Worm (Caenorhabditis elegans) whole organism, young adult: ENCODE data around the gene srsx-24.
"Not testable (repeated sequence)": the region's sequence is repeated elsewhere in the genome, so short reads cannot be mapped to it uniquely, and the experiment has no call there.

ENCODE experiments used
- B0019.2 ChIP-seq: fragments of 200-800 bp; sonication (Bioruptor generic); conservative IDR thresholded peaks from 2 replicates; pipeline ENCODE4 v1.3.6; 2022; ENCODE audit warnings: missing genetic modification reagents, missing genetic modification characterization, missing compliant biosample characterization
- B0261.1 ChIP-seq: sonication (generic microtip); optimal IDR thresholded peaks from 2 replicates; lab custom pipeline; 2016; ENCODE audit warnings: mild to moderate bottlenecking, missing genetic modification characterization, moderate library complexity, missing compliant biosample characterization
- C17E4.6 ChIP-seq: fragments of 200-800 bp; sonication (Bioruptor generic); IDR thresholded peaks from 2 replicates; pipeline ENCODE4 v1.3.6; 2022; ENCODE audit warnings: missing genetic modification reagents, missing genetic modification characterization, missing compliant biosample characterization
- F57C9.4 ChIP-seq: sonication (generic microtip); optimal IDR thresholded peaks from 2 replicates; lab custom pipeline; 2017; ENCODE audit warnings: mild to moderate bottlenecking, missing genetic modification characterization, missing compliant biosample characterization
- K12H6.12 ChIP-seq: fragments of 200-800 bp; sonication (Bioruptor generic); optimal IDR thresholded peaks from 2 replicates; lab custom pipeline; 2018; ENCODE audit warnings: mild to moderate bottlenecking, missing genetic modification characterization, missing compliant biosample characterization
- T07F8.4 ChIP-seq: sonication (generic microtip); optimal IDR thresholded peaks from 2 replicates; lab custom pipeline; 2016; ENCODE audit warnings: mild to moderate bottlenecking, missing genetic modification characterization, moderate library complexity, missing compliant biosample characterization
- ama-1 ChIP-seq, 3 experiments: fragments of 150-350 bp in 1 of 3; sonication (generic microtip) in 2 of 3; optimal IDR thresholded peaks; 2 replicates each; lab custom pipeline; 2014 to 2018; ENCODE audit warnings: missing biosample characterization in 2 of 3, missing genetic modification characterization in 2 of 3, missing genetic modification reagents in 2 of 3
- aptf-2 ChIP-seq: fragments of 200-800 bp; sonication (Bioruptor generic); conservative IDR thresholded peaks from 2 replicates; pipeline ENCODE4 v1.3.6; 2022; ENCODE audit warnings: missing genetic modification reagents, missing genetic modification characterization, missing compliant biosample characterization
- athp-1 ChIP-seq: sonication (generic microtip); optimal IDR thresholded peaks from 2 replicates; lab custom pipeline; 2017; ENCODE audit warnings: mild to moderate bottlenecking, missing genetic modification characterization, missing compliant biosample characterization
- attf-6 ChIP-seq: fragments of 200-800 bp; sonication (Bioruptor generic); IDR thresholded peaks from 2 replicates; pipeline ENCODE4 v1.3.6; 2022; ENCODE audit warnings: missing genetic modification reagents, missing genetic modification characterization, missing compliant biosample characterization
- bed-1 ChIP-seq: fragments of 200-800 bp; sonication (Bioruptor generic); IDR thresholded peaks from 2 replicates; pipeline ENCODE4 v1.3.6; 2022; ENCODE audit warnings: missing genetic modification reagents, missing genetic modification characterization, missing compliant biosample characterization
- ceh-58 ChIP-seq: fragments of 200-800 bp; sonication (Bioruptor generic); IDR thresholded peaks from 2 replicates; pipeline ENCODE4 v1.3.6; 2022; ENCODE audit warnings: missing genetic modification characterization, missing compliant biosample characterization
- ceh-79 ChIP-seq: sonication (generic microtip); optimal IDR thresholded peaks from 2 replicates; lab custom pipeline; 2017; ENCODE audit warnings: mild to moderate bottlenecking, missing genetic modification characterization, missing compliant biosample characterization
- dox-1 ChIP-seq: fragments of 200-800 bp; sonication (Bioruptor generic); IDR thresholded peaks from 2 replicates; pipeline ENCODE4 v1.3.6; 2022; ENCODE audit warnings: missing genetic modification reagents, missing genetic modification characterization, missing compliant biosample characterization
- efl-1 ChIP-seq: fragments of 150-350 bp; optimal IDR thresholded peaks from 2 replicates; lab custom pipeline; 2014; ENCODE audit warnings: missing biosample characterization, missing genetic modification reagents, missing genetic modification characterization
- ekl-4 ChIP-seq: fragments of 200-800 bp; sonication (Bioruptor generic); IDR thresholded peaks from 2 replicates; pipeline ENCODE4 v1.3.6; 2022; ENCODE audit warnings: missing genetic modification reagents, missing genetic modification characterization, missing compliant biosample characterization
- him-1 ChIP-seq: sonication (generic microtip); optimal IDR thresholded peaks from 2 replicates; lab custom pipeline; 2016; ENCODE audit warnings: missing genotype, missing genetic modification reagents, missing genetic modification characterization, missing compliant biosample characterization
- hmg-1.2 ChIP-seq: fragments of 200-800 bp; sonication (Bioruptor generic); IDR thresholded peaks from 2 replicates; pipeline ENCODE4 v1.3.6; 2022; ENCODE audit warnings: missing genetic modification reagents, missing genetic modification characterization, missing compliant biosample characterization
- lin-26 ChIP-seq: fragments of 200-800 bp; sonication (Bioruptor generic); IDR thresholded peaks from 2 replicates; pipeline ENCODE4 v1.3.6; 2022; ENCODE audit warnings: missing genetic modification reagents, missing genetic modification characterization, missing compliant biosample characterization
- lin-54 ChIP-seq: fragments of 200-800 bp; sonication (Bioruptor generic); optimal IDR thresholded peaks from 2 replicates; lab custom pipeline; 2018; ENCODE audit warnings: mild to moderate bottlenecking, missing genetic modification characterization, missing compliant biosample characterization
- lsl-1 ChIP-seq: fragments of 200-800 bp; sonication (Bioruptor generic); optimal IDR thresholded peaks from 2 replicates; lab custom pipeline; 2018; ENCODE audit warnings: mild to moderate bottlenecking, missing genetic modification characterization, moderate library complexity, missing compliant biosample characterization
- lsy-27 ChIP-seq: sonication (generic microtip); optimal IDR thresholded peaks from 2 replicates; lab custom pipeline; 2017; ENCODE audit warnings: missing genetic modification characterization, mild to moderate bottlenecking, missing compliant biosample characterization, antibody characterized with exemption, missing genotype, borderline replicate concordance; ENCODE audit not compliant: insufficient read depth
- mel-28 ChIP-seq: sonication (generic microtip); optimal IDR thresholded peaks from 2 replicates; lab custom pipeline; 2016; ENCODE audit warnings: borderline replicate concordance, mild to moderate bottlenecking, missing genetic modification characterization, missing compliant biosample characterization
- nfyb-1 ChIP-seq: fragments of 200-800 bp; sonication (Bioruptor generic); IDR thresholded peaks from 2 replicates; pipeline ENCODE4 v1.3.6; 2022; ENCODE audit warnings: missing genetic modification reagents, missing genetic modification characterization, missing compliant biosample characterization
- nhr-80 ChIP-seq: sonication (generic microtip); optimal IDR thresholded peaks from 2 replicates; lab custom pipeline; 2016; ENCODE audit warnings: missing genetic modification characterization, missing compliant biosample characterization
- rec-8 ChIP-seq, 2 experiments: sonication (generic microtip); optimal IDR thresholded peaks; 2 replicates each; lab custom pipeline; 2016; ENCODE audit warnings: mild to moderate bottlenecking in 2 of 2, missing genetic modification characterization in 2 of 2, missing genetic modification reagents in 2 of 2, missing genotype in 2 of 2, missing biosample characterization in 1 of 2, missing compliant biosample characterization in 1 of 2, moderate library complexity in 1 of 2
- sea-2 ChIP-seq: fragments of 200-800 bp; sonication (Bioruptor generic); IDR thresholded peaks from 2 replicates; pipeline ENCODE4 v1.3.6; 2022; ENCODE audit warnings: missing genetic modification characterization, missing compliant biosample characterization
- snpc-1.3 ChIP-seq: sonication (generic microtip); optimal IDR thresholded peaks from 2 replicates; lab custom pipeline; 2017; ENCODE audit warnings: missing genetic modification characterization, mild to moderate bottlenecking, missing compliant biosample characterization, antibody characterized with exemption, moderate library complexity, missing genotype, missing genetic modification reagents; ENCODE audit not compliant: insufficient read depth
- unc-130 ChIP-seq: sonication (generic microtip); optimal IDR thresholded peaks from 2 replicates; lab custom pipeline; 2016; ENCODE audit warnings: missing genetic modification reagents, missing genetic modification characterization, missing compliant biosample characterization
- ztf-18 ChIP-seq: sonication (generic microtip); optimal IDR thresholded peaks from 2 replicates; lab custom pipeline; 2016; ENCODE audit warnings: missing genotype, mild to moderate bottlenecking, missing genetic modification characterization, missing compliant biosample characterization
- ztf-25 ChIP-seq: fragments of 200-800 bp; sonication (Bioruptor generic); IDR thresholded peaks from 2 replicates; pipeline ENCODE4 v1.3.6; 2022; ENCODE audit warnings: missing genetic modification reagents, missing genetic modification characterization, missing compliant biosample characterization
- ztf-3 ChIP-seq: fragments of 200-800 bp; sonication (Bioruptor generic); optimal IDR thresholded peaks from 2 replicates; lab custom pipeline; 2018; ENCODE audit warnings: mild to moderate bottlenecking, missing genetic modification characterization, missing compliant biosample characterization

srsx-24 gene

ce11 chrV:7349541-7349940 is 29.7 kb downstream of the srsx-24 start, which contains the start of gene nhr-149 (continued):
- no peak for TF ChIP-seq bed-1 (GFP tag; lab: Robert Waterston, UW)
- TF ChIP-seq efl-1 (GFP tag; lab: Kevin White, UChicago), result no peak
- TF ChIP-seq ekl-4 (GFP tag; lab: Robert Waterston, UW), result no peak
- no peak for TF ChIP-seq ztf-25
- no peak for TF ChIP-seq C17E4.6
- TF ChIP-seq athp-1, result no peak
- no peak for TF ChIP-seq B0019.2

ce11 chrV:7345494-7345893 is 33.8 kb downstream of the srsx-24 start, which contains the start of gene nhr-147:
Gene nhr-147 (plus strand): TSS chrV:7345794.
- not testable (repeated sequence) for TF ChIP-seq C17E4.6; ama-1 (optimal IDR thresholded peaks at IDR 0.05; lab: Kevin White, UChicago); ama-1 (GFP tag; optimal IDR thresholded peaks at IDR 0.05; lab: Kevin White, UChicago); lin-26 (GFP tag; lab: Robert Waterston, UW)

DNA sequence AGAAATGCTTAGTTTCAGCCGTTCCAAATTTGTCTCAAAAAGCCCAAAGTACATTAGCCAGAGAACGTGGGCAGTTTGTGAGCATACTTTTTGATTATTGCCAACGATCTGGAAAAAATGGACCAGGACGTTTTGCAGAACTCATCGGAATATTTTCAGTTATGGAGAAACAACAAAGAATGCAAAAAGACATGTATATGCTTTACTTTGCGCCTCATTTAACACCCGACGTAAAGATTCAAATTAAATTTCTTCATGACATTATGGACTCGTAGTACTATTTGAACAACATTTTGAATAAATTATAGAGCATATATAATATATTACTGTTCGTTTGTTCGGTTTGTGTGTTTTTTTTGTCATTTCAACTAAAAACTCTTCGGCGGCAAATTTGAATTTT is 35.8 kb downstream of the srsx-24 start, which contains the start of gene srh-244:
Gene srh-244 (plus strand): TSS at position 301 of the 400 bp plus-strand sequence.
- TF ChIP-seq nfyb-1 (GFP tag; lab: Robert Waterston, UW) (no peak), snpc-1.3 (tag; lab: Kevin White, UChicago) (no peak), ceh-79 (no peak), hmg-1.2 (GFP tag; lab: Robert Waterston, UW) (no peak), lin-54 (no peak), ama-1 (optimal IDR thresholded peaks at IDR 0.05; lab: Kevin White, UChicago) (no peak), ama-1 (GFP tag; optimal IDR thresholded peaks at IDR 0.05; lab: Kevin White, UChicago) (no peak), rec-8 (tag; optimal IDR thresholded peaks at IDR 0.05; lab: Kevin White, UChicago) (no peak), nhr-80 (tag; lab: Kevin White, UChicago) (no peak), ztf-18 (tag; lab: Kevin White, UChicago) (no peak), F57C9.4 (tag; lab: Kevin White, UChicago) (no peak), aptf-2 (GFP tag; lab: Robert Waterston, UW) (no peak), mel-28 (no peak), T07F8.4 (tag; lab: Kevin White, UChicago) (no peak), B0019.2 (no peak), B0261.1 (tag; lab: Kevin White, UChicago) (no peak), K12H6.12 (tag; lab: Kevin White, UChicago) (no peak), ceh-58 (GFP tag; lab: Robert Waterston, UW) (no peak), attf-6 (no peak), unc-130 (GFP tag; lab: Kevin White, UChicago) (no peak)
- TF ChIP-seq, all 124 proteins: peak for 0

- no peak for TF ChIP-seq lsy-27 (tag; lab: Kevin White, UChicago)
- TF ChIP-seq mel-28, result no peak
- no peak for TF ChIP-seq sea-2 (GFP tag; lab: Robert Waterston, UW)
- no peak for TF ChIP-seq ztf-3
- TF ChIP-seq lsl-1 (GFP tag; lab: Kevin White, UChicago), result no peak
- TF ChIP-seq attf-6, result no peak
- TF ChIP-seq him-1 (tag; lab: Kevin White, UChicago), result no peak
- TF ChIP-seq dox-1, result no peak
These were observed 37.3 kb downstream of the srsx-24 start, which contains the start of the genes nhr-263 and nhr-148 for ce11 chrV:7341942-7342341. Gene nhr-263 (minus strand): TSS chrV:7342042. Gene nhr-148 (plus strand): TSS chrV:7342156.
